Fruit fly (Drosophila melanogaster) whole organism, embryonic: ENCODE measurements around the gene Dbp73D.

Experiments used
- Bdp1 ChIP-seq: fragments of 200-800 bp; sonication (Bioruptor generic); optimal IDR thresholded peaks from 3 replicates; lab custom pipeline; 2016; ENCODE audit warnings: missing biosample characterization, missing genetic modification characterization
- Blimp-1 ChIP-seq: fragments of 200-800 bp; sonication (Bioruptor generic); optimal IDR thresholded peaks from 3 replicates; lab custom pipeline; 2018; ENCODE audit warnings: missing biosample characterization, missing genetic modification characterization, mild to moderate bottlenecking, moderate library complexity, missing genetic modification reagents
- CG10274 ChIP-seq: fragments of 200-800 bp; sonication (Bioruptor generic); optimal IDR thresholded peaks from 3 replicates; lab custom pipeline; 2017; ENCODE audit warnings: missing biosample characterization, mild to moderate bottlenecking, missing genetic modification characterization
- CG10321 ChIP-seq: fragments of 200-800 bp; sonication (Bioruptor generic); IDR thresholded peaks from 2 replicates; pipeline ENCODE4 v1.3.6; 2022; ENCODE audit warnings: missing biosample characterization, missing genetic modification characterization
- CG10959 ChIP-seq: fragments of 200-800 bp; sonication (Bioruptor generic); IDR thresholded peaks from 2 replicates; pipeline ENCODE4 v1.3.6; 2022; ENCODE audit warnings: missing biosample characterization, missing genetic modification characterization
- CG11247 ChIP-seq: fragments of 200-800 bp; sonication (Bioruptor generic); IDR thresholded peaks from 2 replicates; pipeline ENCODE4 v1.3.6; 2022; ENCODE audit warnings: missing biosample characterization, missing genetic modification characterization
- CG11695 ChIP-seq: fragments of 200-800 bp; sonication (Bioruptor generic); IDR thresholded peaks from 3 replicates; pipeline ENCODE4 v1.3.6; 2022; ENCODE audit warnings: missing biosample characterization, missing genetic modification characterization
- CG12391 ChIP-seq: fragments of 200-800 bp; sonication (Bioruptor generic); optimal IDR thresholded peaks from 3 replicates; lab custom pipeline; 2018; ENCODE audit warnings: missing biosample characterization, mild to moderate bottlenecking, missing genetic modification characterization, moderate library complexity
- CG13287 ChIP-seq: fragments of 200-800 bp; sonication (Bioruptor generic); IDR thresholded peaks from 2 replicates; pipeline ENCODE4 v1.3.6; 2022; ENCODE audit warnings: missing biosample characterization, missing genetic modification characterization; ENCODE audit not compliant: partially characterized antibody
- CG17829 ChIP-seq: fragments of 200-800 bp; optimal IDR thresholded peaks from 2 replicates; lab custom pipeline; 2019; ENCODE audit warnings: missing biosample characterization, mild to moderate bottlenecking, missing genetic modification characterization, moderate library complexity
- CG2712 ChIP-seq: fragments of 200-800 bp; optimal IDR thresholded peaks from 3 replicates; lab custom pipeline; 2019; ENCODE audit warnings: missing biosample characterization, mild to moderate bottlenecking, missing genetic modification characterization, moderate library complexity
- CG32767 ChIP-seq: fragments of 200-800 bp; sonication (Bioruptor generic); IDR thresholded peaks from 2 replicates; pipeline ENCODE4 v1.3.6; 2022; ENCODE audit warnings: missing biosample characterization, missing genetic modification characterization
- CG33557 ChIP-seq: fragments of 200-800 bp; sonication (Bioruptor generic); optimal IDR thresholded peaks from 2 replicates; lab custom pipeline; 2019; ENCODE audit warnings: missing biosample characterization, mild to moderate bottlenecking, missing genetic modification characterization, moderate library complexity
- CG34224 ChIP-seq: fragments of 200-800 bp; sonication (Bioruptor generic); IDR thresholded peaks from 3 replicates; pipeline ENCODE4 v1.3.6; 2022; ENCODE audit warnings: missing biosample characterization, missing genetic modification characterization; ENCODE audit not compliant: partially characterized antibody
- CG3838 ChIP-seq: fragments of 200-800 bp; sonication (Bioruptor generic); optimal IDR thresholded peaks from 3 replicates; lab custom pipeline; 2016; ENCODE audit warnings: missing biosample characterization, missing genetic modification characterization
- CG4820 ChIP-seq: fragments of 200-800 bp; sonication (Bioruptor generic); optimal IDR thresholded peaks from 3 replicates; lab custom pipeline; 2016; ENCODE audit warnings: missing biosample characterization, missing genetic modification characterization
- CG6254 ChIP-seq: fragments of 200-800 bp; sonication (Bioruptor generic); optimal IDR thresholded peaks from 3 replicates; lab custom pipeline; 2017; ENCODE audit warnings: mild to moderate bottlenecking, missing biosample characterization, missing genetic modification reagents, missing genetic modification characterization
- CG6654 ChIP-seq: fragments of 200-800 bp; sonication (Bioruptor generic); optimal IDR thresholded peaks from 2 replicates; lab custom pipeline; 2017; ENCODE audit warnings: missing biosample characterization, mild to moderate bottlenecking, missing genetic modification characterization
- CG8944 ChIP-seq: fragments of 200-800 bp; sonication (Bioruptor generic); optimal IDR thresholded peaks from 3 replicates; lab custom pipeline; 2016; ENCODE audit warnings: missing biosample characterization, missing genetic modification characterization
- CG9215 ChIP-seq: fragments of 200-800 bp; sonication (Bioruptor generic); IDR thresholded peaks from 2 replicates; pipeline ENCODE4 v1.3.6; 2022; ENCODE audit warnings: missing biosample characterization, missing genetic modification characterization
- CkIIα-i1 ChIP-seq: fragments of 200-800 bp; sonication (Bioruptor generic); IDR thresholded peaks from 2 replicates; pipeline ENCODE4 v1.3.6; 2022; ENCODE audit warnings: missing biosample characterization, missing genetic modification characterization
- CrebB ChIP-seq: fragments of 200-800 bp; sonication (Bioruptor generic); optimal IDR thresholded peaks from 3 replicates; lab custom pipeline; 2018; ENCODE audit warnings: missing biosample characterization, mild to moderate bottlenecking, missing genetic modification characterization
- Dbx ChIP-seq: fragments of 200-800 bp; sonication (Bioruptor generic); IDR thresholded peaks from 3 replicates; pipeline ENCODE4 v1.3.6; 2022; ENCODE audit warnings: missing biosample characterization, missing genetic modification characterization
- ERR ChIP-seq: fragments of 200-800 bp; sonication (Bioruptor generic); optimal IDR thresholded peaks from 2 replicates; lab custom pipeline; 2016; ENCODE audit warnings: missing biosample characterization, missing genetic modification characterization
- Ets65A ChIP-seq: fragments of 200-800 bp; sonication (Bioruptor generic); peaks from one replicate; lab custom pipeline; 2016; ENCODE audit warnings: missing biosample characterization, missing genetic modification characterization
- Gsc ChIP-seq: fragments of 200-800 bp; sonication (Bioruptor generic); IDR thresholded peaks from 2 replicates; pipeline ENCODE4 v1.3.6; 2022; ENCODE audit warnings: missing biosample characterization, missing genetic modification characterization
- HHEX ChIP-seq: fragments of 200-800 bp; sonication (Bioruptor generic); optimal IDR thresholded peaks from 3 replicates; lab custom pipeline; 2017; ENCODE audit warnings: missing biosample characterization, mild to moderate bottlenecking, missing genetic modification characterization, missing genetic modification reagents
- HmgD ChIP-seq: fragments of 200-800 bp; sonication (Bioruptor generic); optimal IDR thresholded peaks from 3 replicates; lab custom pipeline; 2016; ENCODE audit warnings: missing biosample characterization, missing genetic modification characterization
- HmgZ ChIP-seq: fragments of 200-800 bp; sonication (Bioruptor generic); optimal IDR thresholded peaks from 2 replicates; lab custom pipeline; 2018; ENCODE audit warnings: missing biosample characterization, mild to moderate bottlenecking, missing genetic modification characterization
- Hr78 ChIP-seq, 2 experiments: fragments of 200-800 bp in 1 of 2; fragments of >200 bp in 1 of 2; sonication (Bioruptor generic) in 1 of 2; optimal IDR thresholded peaks; 2 replicates each; lab custom pipeline; 2017 to 2019; ENCODE audit warnings: missing biosample characterization in 2 of 2, missing genetic modification characterization in 2 of 2, mild to moderate bottlenecking in 1 of 2, moderate library complexity in 1 of 2
- Kr ChIP-seq: fragments of 200-800 bp; sonication (Bioruptor generic); optimal IDR thresholded peaks from 2 replicates; lab custom pipeline; 2017; ENCODE audit warnings: missing biosample characterization, mild to moderate bottlenecking, missing genetic modification characterization
- Myb ChIP-seq: fragments of 200-800 bp; sonication (Bioruptor generic); optimal IDR thresholded peaks from 2 replicates; lab custom pipeline; 2016; ENCODE audit warnings: missing biosample characterization, missing genetic modification characterization
- NC2α ChIP-seq: fragments of 200-800 bp; sonication (Bioruptor generic); optimal IDR thresholded peaks from 2 replicates; lab custom pipeline; 2016; ENCODE audit warnings: missing biosample characterization, missing genetic modification characterization
- Ravus ChIP-seq: fragments of 200-800 bp; sonication (Bioruptor generic); IDR thresholded peaks from 2 replicates; pipeline ENCODE4 v1.3.6; 2022; ENCODE audit warnings: missing biosample characterization, missing genetic modification characterization
- Stat92E ChIP-seq, 3 experiments: fragments of >200 bp in 2 of 3; fragments of 200-800 bp in 1 of 3; sonication (Bioruptor generic) in 1 of 3; optimal IDR thresholded peaks; 2 replicates each; lab custom pipeline; 2017 to 2019; ENCODE audit warnings: missing biosample characterization in 3 of 3, missing genetic modification characterization in 3 of 3, mild to moderate bottlenecking in 1 of 3, moderate library complexity in 1 of 3
- Trl ChIP-seq, 3 experiments: fragments of >200 bp in 2 of 3; fragments of 200-800 bp in 1 of 3; sonication (Bioruptor generic) in 1 of 3; optimal IDR thresholded peaks; 2 replicates in 1 of 3; 3 replicates in 2 of 3; lab custom pipeline; 2016 to 2017; ENCODE audit warnings: missing biosample characterization in 1 of 3, missing genetic modification characterization in 1 of 3
- cg ChIP-seq: fragments of 200-800 bp; sonication (Bioruptor generic); optimal IDR thresholded peaks from 3 replicates; lab custom pipeline; 2019; ENCODE audit warnings: missing biosample characterization, mild to moderate bottlenecking, missing genetic modification characterization, moderate library complexity
- chinmo ChIP-seq: fragments of 200-800 bp; sonication (Bioruptor generic); IDR thresholded peaks from 4 replicates; pipeline ENCODE4 v1.3.6; 2022; ENCODE audit warnings: missing biosample characterization, missing genetic modification characterization; ENCODE audit not compliant: partially characterized antibody
- exex ChIP-seq: fragments of 200-800 bp; sonication (Bioruptor generic); optimal IDR thresholded peaks from 4 replicates; lab custom pipeline; 2018; ENCODE audit warnings: missing biosample characterization, mild to moderate bottlenecking, missing genetic modification characterization, moderate library complexity
- fd64A ChIP-seq: fragments of 200-800 bp; sonication (Bioruptor generic); optimal IDR thresholded peaks from 3 replicates; lab custom pipeline; 2018; ENCODE audit warnings: missing biosample characterization, mild to moderate bottlenecking, missing genetic modification characterization
- jigr1 ChIP-seq: fragments of 200-800 bp; sonication (Bioruptor generic); IDR thresholded peaks from 3 replicates; pipeline ENCODE4 v1.3.6; 2022; ENCODE audit warnings: missing biosample characterization, missing genetic modification characterization
- oc ChIP-seq: fragments of 200-800 bp; sonication (Bioruptor generic); optimal IDR thresholded peaks from 2 replicates; lab custom pipeline; 2018; ENCODE audit warnings: missing biosample characterization, mild to moderate bottlenecking, missing genetic modification characterization, moderate library complexity
- ranshi ChIP-seq: fragments of 200-800 bp; sonication (Bioruptor generic); IDR thresholded peaks from 2 replicates; pipeline ENCODE4 v1.3.6; 2022; ENCODE audit warnings: missing biosample characterization, missing genetic modification characterization
- sc ChIP-seq, 3 experiments: fragments of >200 bp in 2 of 3; fragments of 200-800 bp in 1 of 3; sonication (Bioruptor generic) in 1 of 3; optimal IDR thresholded peaks; 2 replicates in 2 of 3; 3 replicates in 1 of 3; lab custom pipeline; 2017; ENCODE audit warnings: mild to moderate bottlenecking in 1 of 3, missing biosample characterization in 1 of 3, missing genetic modification characterization in 1 of 3, missing genetic modification reagents in 1 of 3
- sd ChIP-seq: fragments of 200-800 bp; sonication (Bioruptor generic); optimal IDR thresholded peaks from 3 replicates; lab custom pipeline; 2018; ENCODE audit warnings: missing biosample characterization, mild to moderate bottlenecking, missing genetic modification characterization, moderate library complexity
- shn ChIP-seq: fragments of 200-800 bp; sonication (Bioruptor generic); optimal IDR thresholded peaks from 3 replicates; lab custom pipeline; 2016; ENCODE audit warnings: missing biosample characterization, missing genetic modification characterization
- so ChIP-seq: fragments of 200-800 bp; sonication (Bioruptor generic); IDR thresholded peaks from 3 replicates; pipeline ENCODE4 v1.3.6; 2022; ENCODE audit warnings: missing biosample characterization, missing genetic modification characterization
- sqz ChIP-seq: fragments of 200-800 bp; sonication (Bioruptor generic); optimal IDR thresholded peaks from 3 replicates; lab custom pipeline; 2018; ENCODE audit warnings: missing biosample characterization, mild to moderate bottlenecking, missing genetic modification characterization
- vnd ChIP-seq: fragments of 200-800 bp; sonication (Bioruptor generic); IDR thresholded peaks from 3 replicates; pipeline ENCODE4 v1.3.6; 2022; ENCODE audit warnings: missing biosample characterization, missing genetic modification characterization; ENCODE audit not compliant: partially characterized antibody

Dbp73D gene

DNA sequence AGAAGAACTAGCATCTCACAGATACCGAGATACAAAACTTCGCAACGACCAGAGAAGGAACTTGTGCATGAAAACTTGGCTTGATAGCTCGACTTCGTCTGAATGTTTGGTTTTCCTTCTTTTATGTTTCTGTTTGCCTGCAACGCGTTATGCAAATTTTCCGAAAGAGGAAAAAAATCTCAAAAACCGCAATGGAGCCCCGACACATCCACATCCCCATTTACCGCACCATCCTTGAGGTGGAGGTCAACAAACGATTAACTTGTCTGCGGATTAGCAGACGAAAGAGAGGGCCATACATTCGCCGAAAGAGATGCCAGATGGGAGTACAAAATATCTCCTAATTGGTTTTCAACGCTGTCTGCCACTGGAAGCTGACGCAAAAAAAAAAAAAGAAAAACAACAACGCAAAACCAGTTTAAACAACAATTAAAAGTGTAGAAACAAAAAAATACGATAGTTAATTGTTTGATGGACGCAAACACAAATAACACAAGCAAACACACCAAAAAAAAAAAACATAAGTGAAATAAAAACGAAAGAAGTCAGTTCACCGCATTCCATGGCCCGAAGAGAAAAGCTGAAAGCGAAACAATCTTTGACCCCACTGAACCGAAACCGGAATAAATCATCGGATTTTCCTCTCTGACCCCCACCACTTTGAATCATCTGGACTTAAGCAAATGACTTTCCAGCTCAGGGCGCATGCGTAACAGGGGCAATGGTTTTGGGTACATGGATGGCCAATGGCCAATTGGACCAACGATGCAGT lies 35.4 kb downstream of the Dbp73D start:
- TF ChIP-seq CkIIα-i1 (no peak), Hr78 (GFP tag; optimal IDR thresholded peaks at IDR 0.05; lab: Kevin White, UChicago) (peak in 1 of 2 experiments; percentile 69), HmgZ (no peak), HHEX (GFP tag; lab: Kevin White, UChicago) (no peak), cg (no peak), CG10321 (0 out of 2 replicates have a peak, but pooled peaks have one; percentile 8), sd (tag; lab: Kevin White, UChicago) (peak; percentile 68), CG3838 (GFP tag; lab: Kevin White, UChicago) (no peak), CG11247 (GFP tag; lab: Robert Waterston, UW) (no peak), NC2α (no peak), CG33557 (GFP tag; lab: Kevin White, UChicago) (peak; percentile 12), Blimp-1 (peak; percentile 77), CG11695 (GFP tag; lab: Robert Waterston, UW) (0 out of 3 replicates have a peak, but pooled peaks have one; percentile 8), CG17829 (tag; lab: Kevin White, UChicago) (no peak), sqz (GFP tag; lab: Kevin White, UChicago) (peak; percentile 18), CG13287 (GFP tag; lab: Robert Waterston, UW) (no peak), ERR (GFP tag; lab: Kevin White, UChicago) (no peak), Bdp1 (no peak), CG12391 (tag; lab: Kevin White, UChicago) (no peak), CG8944 (no peak), CG34224 (GFP tag; lab: Robert Waterston, UW) (no peak), Kr (no peak), Myb (GFP tag; lab: Kevin White, UChicago) (no peak), CG6654 (GFP tag; lab: Kevin White, UChicago) (no peak), chinmo (GFP tag; lab: Robert Waterston, UW) (0 out of 4 replicates have a peak, but pooled peaks have one; percentile 52), CG4820 (GFP tag; lab: Kevin White, UChicago) (no peak), jigr1 (GFP tag; lab: Robert Waterston, UW) (no peak), Stat92E (GFP tag; optimal IDR thresholded peaks at IDR 0.05; lab: Kevin White, UChicago) (no peak), oc (tag; lab: Kevin White, UChicago) (peak; percentile 31), CG9215 (no peak), CG10274 (GFP tag; lab: Kevin White, UChicago) (no peak)
- TF ChIP-seq, all 482 proteins: peak for 9

DNA sequence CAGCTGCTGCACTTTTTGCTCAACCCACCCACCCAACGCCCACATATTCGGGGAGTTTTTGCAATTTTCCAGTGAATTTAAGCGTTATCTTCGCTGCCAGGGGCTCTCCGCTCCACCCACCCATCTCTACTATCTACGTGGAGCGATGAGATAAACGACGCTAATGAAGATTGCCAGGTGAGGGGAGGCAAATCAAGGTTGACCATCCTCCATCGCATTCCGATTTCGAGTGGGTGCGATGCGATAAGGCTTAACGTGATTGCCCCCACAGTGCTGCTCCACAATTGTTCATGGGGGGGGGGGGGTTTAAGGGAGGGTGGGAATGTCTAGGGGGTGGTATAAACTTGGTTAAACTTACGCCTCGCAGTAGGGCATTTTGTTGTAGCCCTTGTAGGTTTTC lies 36.8 kb downstream of the Dbp73D start:
- TF ChIP-seq Ets65A, result no peak
- TF ChIP-seq exex, result peak; percentile 83
- TF ChIP-seq sc (optimal IDR thresholded peaks at IDR 0.05; lab: Kevin White, UChicago), result no peak
- no peak for TF ChIP-seq sc (GFP tag; optimal IDR thresholded peaks at IDR 0.05; lab: Kevin White, UChicago)
- no peak for TF ChIP-seq HmgD (GFP tag; lab: Kevin White, UChicago)
- no peak for TF ChIP-seq ranshi (GFP tag; lab: Robert Waterston, UW)
- TF ChIP-seq fd64A, result no peak
- TF ChIP-seq Trl (optimal IDR thresholded peaks at IDR 0.05; lab: Kevin White, UChicago), result no peak
- no peak for TF ChIP-seq Trl (GFP tag; optimal IDR thresholded peaks at IDR 0.05; lab: Kevin White, UChicago)
- no peak for TF ChIP-seq so (GFP tag; lab: Robert Waterston, UW)
- no peak for TF ChIP-seq CG34224 (GFP tag; lab: Robert Waterston, UW)
- TF ChIP-seq vnd (GFP tag; lab: Robert Waterston, UW), result peak; percentile 39; the same call in 1 of the 3 replicates
- TF ChIP-seq Gsc (GFP tag; lab: Robert Waterston, UW), result no peak
- no peak for TF ChIP-seq CG2712
- no peak for TF ChIP-seq CG10959 (GFP tag; lab: Robert Waterston, UW)
- TF ChIP-seq shn (GFP tag; lab: Kevin White, UChicago), result no peak
- TF ChIP-seq Dbx (GFP tag; lab: Robert Waterston, UW), result no peak
- no peak for TF ChIP-seq CG6254
- no peak for TF ChIP-seq Ravus (GFP tag; lab: Robert Waterston, UW)
- TF ChIP-seq CrebB (tag; lab: Kevin White, UChicago), result no peak
- no peak for TF ChIP-seq CG32767 (GFP tag; lab: Robert Waterston, UW)
